Worm (Caenorhabditis elegans) whole organism, L2 larva: Measurements from ENCODE around the gene lsm-3.
"Not testable (repeated sequence)": the region's sequence is repeated elsewhere in the genome, so short reads cannot be mapped to it uniquely, and the experiment has no call there.

Source experiments
- C34F6.9 ChIP-seq: fragments of 150-350 bp; optimal IDR thresholded peaks from 2 replicates; lab custom pipeline; 2014; ENCODE audit warnings: missing biosample characterization, missing genetic modification characterization
- ZK546.5 ChIP-seq: sonication (generic microtip); optimal IDR thresholded peaks from 2 replicates; lab custom pipeline; 2017; ENCODE audit warnings: missing biosample characterization, missing genetic modification characterization
- alr-1 ChIP-seq: fragments of 150-350 bp; optimal IDR thresholded peaks from 2 replicates; lab custom pipeline; 2014; ENCODE audit warnings: missing biosample characterization, missing genetic modification characterization
- aly-2 ChIP-seq: fragments of 150-350 bp; optimal IDR thresholded peaks from 2 replicates; lab custom pipeline; 2014; ENCODE audit warnings: missing biosample characterization, missing genetic modification characterization
- ama-1 ChIP-seq: fragments of 150-350 bp; optimal IDR thresholded peaks from 2 replicates; lab custom pipeline; 2018; ENCODE audit warnings: inconsistent platforms
- blmp-1 ChIP-seq: sonication (generic microtip); optimal IDR thresholded peaks from 2 replicates; lab custom pipeline; 2017; ENCODE audit warnings: missing genetic modification characterization, mild to moderate bottlenecking, missing compliant biosample characterization, antibody characterized with exemption, moderate library complexity; ENCODE audit not compliant: insufficient read depth
- ceh-82 ChIP-seq: fragments of 150-350 bp; optimal IDR thresholded peaks from 2 replicates; lab custom pipeline; 2014; ENCODE audit warnings: missing biosample characterization, missing genetic modification characterization
- crh-2 ChIP-seq: sonication (generic microtip); optimal IDR thresholded peaks from 2 replicates; lab custom pipeline; 2017; ENCODE audit warnings: missing biosample characterization, missing genetic modification characterization
- egl-27 ChIP-seq: sonication (generic microtip); optimal IDR thresholded peaks from 3 replicates; lab custom pipeline; 2017; ENCODE audit warnings: missing biosample characterization, missing genetic modification reagents, missing genetic modification characterization
- elt-1 ChIP-seq: fragments of 150-350 bp; optimal IDR thresholded peaks from 2 replicates; lab custom pipeline; 2014; ENCODE audit warnings: missing biosample characterization, missing genetic modification characterization
- fos-1 ChIP-seq: fragments of 150-350 bp; optimal IDR thresholded peaks from 2 replicates; lab custom pipeline; 2014; ENCODE audit warnings: missing biosample characterization, missing genetic modification characterization
- lin-13 ChIP-seq: fragments of 150-350 bp; optimal IDR thresholded peaks from 2 replicates; lab custom pipeline; 2014; ENCODE audit warnings: missing biosample characterization, missing genetic modification reagents, missing genetic modification characterization
- lsy-2 ChIP-seq, 2 experiments: fragments of 150-350 bp in 1 of 2; sonication (generic microtip) in 1 of 2; optimal IDR thresholded peaks; 2 replicates each; lab custom pipeline; 2014 to 2017; ENCODE audit warnings: missing biosample characterization in 2 of 2, missing genetic modification characterization in 2 of 2
- nhr-11 ChIP-seq: fragments of 150-350 bp; optimal IDR thresholded peaks from 2 replicates; lab custom pipeline; 2014; ENCODE audit warnings: missing biosample characterization, missing genetic modification characterization
- nhr-129 ChIP-seq: fragments of 150-350 bp; optimal IDR thresholded peaks from 2 replicates; lab custom pipeline; 2014; ENCODE audit warnings: missing biosample characterization, missing genetic modification characterization
- nhr-21 ChIP-seq: fragments of 150-350 bp; optimal IDR thresholded peaks from 2 replicates; lab custom pipeline; 2014; ENCODE audit warnings: missing biosample characterization, missing genetic modification characterization
- nhr-23 ChIP-seq: fragments of 150-350 bp; optimal IDR thresholded peaks from 2 replicates; lab custom pipeline; 2014; ENCODE audit warnings: missing biosample characterization, missing genetic modification reagents, missing genetic modification characterization
- nhr-25 ChIP-seq: fragments of 150-350 bp; sonication (generic microtip); optimal IDR thresholded peaks from 3 replicates; lab custom pipeline; 2014; ENCODE audit warnings: missing biosample characterization, missing genetic modification characterization
- nhr-6 ChIP-seq: fragments of 150-350 bp; optimal IDR thresholded peaks from 2 replicates; lab custom pipeline; 2014; ENCODE audit warnings: missing biosample characterization, missing genetic modification characterization
- nhr-77 ChIP-seq: fragments of 150-350 bp; optimal IDR thresholded peaks from 2 replicates; lab custom pipeline; 2014; ENCODE audit warnings: missing biosample characterization, missing genetic modification characterization
- sem-4 ChIP-seq: fragments of 150-350 bp; optimal IDR thresholded peaks from 2 replicates; lab custom pipeline; 2014; ENCODE audit warnings: missing biosample characterization, missing genetic modification reagents, missing genetic modification characterization
- snpc-4 ChIP-seq: fragments of 150-350 bp; optimal IDR thresholded peaks from 2 replicates; lab custom pipeline; 2014; ENCODE audit warnings: missing biosample characterization, missing genetic modification characterization
- unc-55 ChIP-seq: fragments of 150-350 bp; sonication (generic microtip); optimal IDR thresholded peaks from 3 replicates; lab custom pipeline; 2014; ENCODE audit warnings: missing biosample characterization, missing genetic modification reagents, missing genetic modification characterization
- ztf-4 ChIP-seq: fragments of 150-350 bp; optimal IDR thresholded peaks from 2 replicates; lab custom pipeline; 2014; ENCODE audit warnings: missing biosample characterization, missing genetic modification characterization

Gene lsm-3

DNA sequence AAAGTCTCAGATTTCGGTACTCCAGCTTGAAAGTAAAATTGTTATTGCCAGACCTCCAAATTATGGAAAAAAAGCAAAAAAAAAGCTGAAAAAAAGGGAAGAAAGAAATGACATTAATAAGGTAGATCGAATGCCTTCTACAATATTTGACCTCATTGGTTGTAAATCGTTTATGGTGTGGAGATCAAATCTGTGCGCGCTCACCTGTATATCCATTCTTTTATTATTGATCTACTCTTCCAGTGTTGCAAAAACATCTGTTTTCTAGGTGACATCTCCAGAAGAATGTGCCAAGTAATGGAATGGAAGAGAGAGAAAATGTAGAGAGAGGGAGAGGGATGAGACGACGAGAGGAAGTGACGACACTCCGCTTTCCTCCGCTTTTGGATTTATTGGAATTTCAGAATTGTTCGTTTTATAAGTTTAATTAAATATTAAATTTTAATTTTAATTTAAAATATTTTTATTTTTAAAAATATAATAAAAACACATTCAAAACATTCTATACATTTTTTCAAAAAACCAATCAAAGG is 28.8 kb downstream of the lsm-3 start, which contains the start of the genes pik-1 and aptf-2:
Gene pik-1 (plus strand): TSS at position 303 of the 533 bp plus-strand sequence.
Gene aptf-2 (minus strand): TSS at position 313 of the 533 bp plus-strand sequence.
- TF ChIP-seq C34F6.9 (peak; percentile 16), lin-13 (no peak), ceh-82 (tag; lab: Kevin White, UChicago) (no peak), ama-1 (lab: Kevin White, UChicago) (no peak), unc-55 (GFP tag; lab: Kevin White, UChicago) (peak; percentile 38), nhr-129 (tag; lab: Kevin White, UChicago) (peak; percentile 65), fos-1 (no peak), alr-1 (tag; lab: Kevin White, UChicago) (no peak), blmp-1 (no peak)

DNA sequence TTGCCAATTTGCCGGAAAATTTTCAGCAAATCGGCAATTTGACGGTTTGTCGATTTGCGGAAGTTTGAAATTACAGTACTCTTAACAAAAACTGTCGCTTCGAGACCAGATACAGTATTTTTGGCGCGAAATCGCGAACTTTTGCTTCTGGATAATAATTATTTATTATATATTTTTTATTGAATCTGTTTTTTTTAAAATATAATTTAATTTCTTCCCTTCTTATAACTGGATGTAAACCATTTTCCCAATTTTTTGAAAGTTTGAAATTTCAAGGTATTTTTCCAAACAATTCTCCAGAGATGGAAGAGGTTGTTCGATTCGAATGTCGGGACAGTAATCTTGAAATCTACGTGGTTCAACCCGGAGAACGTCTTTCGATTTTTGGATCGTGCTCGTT is 35.2 kb downstream of the lsm-3 start, which contains the start of gene nol-9:
Gene nol-9 (plus strand): TSS at position 301 of the 400 bp plus-strand sequence.
- TF ChIP-seq lsy-2 (tag; optimal IDR thresholded peaks at IDR 0.05; lab: Kevin White, UChicago) (no peak), nhr-21 (tag; lab: Kevin White, UChicago) (no peak), ama-1 (lab: Kevin White, UChicago) (no peak), sem-4 (tag; lab: Kevin White, UChicago) (no peak), ZK546.5 (tag; lab: Kevin White, UChicago) (no peak), nhr-23 (no peak), nhr-77 (tag; lab: Kevin White, UChicago) (no peak), crh-2 (tag; lab: Kevin White, UChicago) (no peak), aly-2 (tag; lab: Kevin White, UChicago) (no peak), elt-1 (tag; lab: Kevin White, UChicago) (no peak), nhr-6 (tag; lab: Kevin White, UChicago) (no peak)

DNA sequence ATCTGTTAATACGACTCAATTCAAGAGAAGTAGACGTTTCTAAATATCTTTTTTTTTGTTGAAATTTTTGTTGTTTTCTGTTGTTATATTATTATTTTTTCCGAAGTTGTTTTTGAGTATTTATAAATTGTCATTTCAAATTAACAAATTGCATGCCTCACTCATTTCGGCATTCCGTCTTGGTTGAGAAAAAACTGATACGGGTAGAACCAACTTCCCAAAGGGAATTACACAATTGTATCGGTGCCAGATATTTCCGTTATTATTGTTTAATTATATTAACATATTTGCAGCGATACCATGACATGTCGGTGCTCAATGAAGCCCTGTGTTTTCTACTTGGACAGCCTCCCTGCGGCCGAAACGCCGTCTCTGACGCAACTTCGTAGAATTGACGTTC is 42.2 kb downstream of the lsm-3 start, which contains the start of gene K09B11.4:
Gene K09B11.4 (plus strand): TSS at position 301 of the 400 bp plus-strand sequence.
- TF ChIP-seq crh-2 (tag; lab: Kevin White, UChicago) (no peak), lin-13 (no peak), nhr-25 (no peak)

DNA sequence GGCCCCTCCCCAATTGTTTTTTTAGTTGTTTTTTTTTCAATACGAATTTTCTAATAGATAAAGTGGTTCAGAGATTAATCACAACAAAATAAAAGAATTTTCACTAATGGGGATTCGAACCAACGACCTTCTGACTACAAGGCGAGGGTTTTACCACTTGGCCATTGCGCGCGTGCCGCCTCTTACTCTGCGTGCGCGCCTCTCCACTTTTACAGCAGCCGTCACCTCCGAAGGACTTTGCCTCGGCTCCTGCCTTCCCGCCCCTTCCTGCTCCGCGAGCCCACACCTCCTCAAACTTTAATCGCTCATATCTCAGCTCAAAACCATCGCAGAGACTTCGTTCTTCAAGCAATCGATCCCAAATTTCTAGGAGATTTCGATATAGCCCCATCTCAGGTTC is 43.1 kb downstream of the lsm-3 start:
- TF ChIP-seq snpc-4 (tag; lab: Kevin White, UChicago), result peak; percentile 84
- TF ChIP-seq unc-55 (GFP tag; lab: Kevin White, UChicago), result peak; percentile 28
- TF ChIP-seq lin-13, result peak; percentile 39
- TF ChIP-seq, all 48 proteins: peak for 3; not testable (repeated sequence) for 45

DNA sequence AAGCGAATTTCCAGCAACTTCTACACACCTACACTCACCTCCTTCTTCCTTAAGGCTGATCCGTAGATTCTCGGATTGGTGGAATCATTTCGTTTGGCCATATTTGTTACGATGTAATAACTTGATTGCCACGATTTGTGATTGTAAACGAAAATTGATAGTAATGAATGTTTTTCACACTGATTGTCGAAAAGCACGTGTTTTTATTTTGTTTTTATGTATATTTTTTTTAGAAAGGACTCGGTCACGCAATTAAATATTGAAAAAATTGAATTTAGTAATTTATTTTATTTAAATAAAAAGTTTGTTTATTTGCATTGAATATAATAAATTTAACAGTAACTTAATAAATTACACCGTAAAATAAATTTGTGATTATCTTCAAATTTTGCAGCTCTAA is 46.9 kb downstream of the lsm-3 start, which contains the start of gene K09B11.5:
Gene K09B11.5 (minus strand): TSS at position 101 of the 400 bp plus-strand sequence.
- TF ChIP-seq ztf-4 (tag; lab: Kevin White, UChicago); egl-27 (tag; lab: Kevin White, UChicago); nhr-11: not testable (repeated sequence)
